Worm (Caenorhabditis elegans) whole organism, L3 larva: ENCODE data around the gene irk-1.

Source experiments
- ama-1 ChIP-seq: fragments of 150-350 bp; optimal IDR thresholded peaks from 2 replicates; lab custom pipeline; 2018
- ceh-9 ChIP-seq: sonication (generic microtip); optimal IDR thresholded peaks from 2 replicates; lab custom pipeline; 2018; ENCODE audit warnings: missing biosample characterization, missing genetic modification characterization
- daf-12 ChIP-seq: fragments of 150-350 bp; optimal IDR thresholded peaks from 2 replicates; lab custom pipeline; 2014; ENCODE audit warnings: missing biosample characterization, missing genetic modification reagents, missing genetic modification characterization
- hmg-11 ChIP-seq: sonication (generic microtip); optimal IDR thresholded peaks from 2 replicates; lab custom pipeline; 2016; ENCODE audit warnings: missing genetic modification characterization, missing compliant biosample characterization
- nhr-237 ChIP-seq: fragments of 150-350 bp; optimal IDR thresholded peaks from 2 replicates; lab custom pipeline; 2014; ENCODE audit warnings: missing biosample characterization, missing genetic modification characterization
- sea-2 ChIP-seq: fragments of 150-350 bp; sonication (generic microtip); optimal IDR thresholded peaks from 4 replicates; lab custom pipeline; 2014; ENCODE audit warnings: missing biosample characterization, missing genetic modification reagents, missing genetic modification characterization
- ztf-4 ChIP-seq: fragments of 150-350 bp; optimal IDR thresholded peaks from 2 replicates; lab custom pipeline; 2014; ENCODE audit warnings: missing biosample characterization, missing genetic modification characterization

ce11 chrX:6746849-6747248, 31.1 kb downstream of the irk-1 start:
- TF ChIP-seq sea-2 (GFP tag; lab: Kevin White, UChicago): no peak
- no peak for TF ChIP-seq hmg-11 (tag; lab: Kevin White, UChicago)
- no peak for TF ChIP-seq daf-12
- no peak for TF ChIP-seq ztf-4 (tag; lab: Kevin White, UChicago)
- no peak for TF ChIP-seq ceh-9
- TF ChIP-seq ama-1 (lab: Kevin White, UChicago): peak; percentile 47
- no peak for TF ChIP-seq nhr-237
